Worm (Caenorhabditis elegans) whole organism, L4/young adult: ENCODE results near the gene T27A10.2.

Experiments
- W03F9.2 ChIP-seq: fragments of 150-350 bp; optimal IDR thresholded peaks from 2 replicates; lab custom pipeline; 2014; ENCODE audit warnings: missing biosample characterization, missing genetic modification characterization
- dao-5 ChIP-seq: sonication (generic microtip); optimal IDR thresholded peaks from 2 replicates; lab custom pipeline; 2016; ENCODE audit warnings: missing genotype, missing genetic modification characterization, moderate library complexity, missing compliant biosample characterization

DNA sequence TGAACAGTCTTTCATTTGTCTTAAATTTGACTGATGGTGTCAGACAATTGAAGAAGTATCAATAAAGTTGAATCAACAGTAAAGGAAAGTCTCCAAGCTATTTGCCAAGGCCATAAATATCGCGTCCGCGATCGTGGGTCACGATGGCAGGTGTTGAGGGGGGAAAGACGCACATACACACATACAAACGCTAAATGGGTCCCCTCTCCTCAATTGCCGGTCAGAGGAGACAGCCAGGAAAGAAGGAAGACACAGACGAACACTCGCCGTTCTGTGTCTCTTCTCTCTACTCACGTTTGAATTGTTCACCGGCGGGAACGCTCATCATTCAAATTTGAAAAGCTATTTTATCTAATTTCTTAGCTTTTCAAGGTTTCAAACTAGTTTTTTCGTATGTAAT is 44.9 kb upstream of the T27A10.2 start:
- TF ChIP-seq W03F9.2, result no peak
- no peak for TF ChIP-seq dao-5
